Fruit fly (Drosophila melanogaster) whole organism, embryonic: ENCODE measurements around the gene Sgt1.

Experiments used
- Asciz ChIP-seq: fragments of 200-800 bp; sonication (Bioruptor generic); optimal IDR thresholded peaks from 2 replicates; lab custom pipeline; 2017; ENCODE audit warnings: missing biosample characterization, mild to moderate bottlenecking, missing genetic modification characterization, missing genetic modification reagents
- Atf-2 ChIP-seq: fragments of 200-800 bp; sonication (Bioruptor generic); optimal IDR thresholded peaks from 2 replicates; lab custom pipeline; 2016; ENCODE audit warnings: missing biosample characterization, missing genetic modification characterization
- CG1024 ChIP-seq: fragments of 200-800 bp; sonication (Bioruptor generic); IDR thresholded peaks from 2 replicates; pipeline ENCODE4 v1.3.6; 2022; ENCODE audit warnings: missing biosample characterization, missing genetic modification characterization
- CG10543 ChIP-seq: fragments of 200-800 bp; sonication (Bioruptor generic); optimal IDR thresholded peaks from 3 replicates; lab custom pipeline; 2017; ENCODE audit warnings: missing biosample characterization, mild to moderate bottlenecking, missing genetic modification characterization, moderate library complexity
- CG11504 ChIP-seq: fragments of 200-800 bp; sonication (Bioruptor generic); optimal IDR thresholded peaks from 3 replicates; lab custom pipeline; 2019; ENCODE audit warnings: missing biosample characterization, mild to moderate bottlenecking, missing genetic modification characterization, moderate library complexity
- CG1233 ChIP-seq: fragments of 200-800 bp; sonication (Bioruptor generic); optimal IDR thresholded peaks from 4 replicates; lab custom pipeline; 2018; ENCODE audit warnings: missing biosample characterization, mild to moderate bottlenecking, missing genetic modification characterization
- CG12769 ChIP-seq: fragments of 200-800 bp; sonication (Bioruptor generic); optimal IDR thresholded peaks from 2 replicates; lab custom pipeline; 2019; ENCODE audit warnings: missing biosample characterization, mild to moderate bottlenecking, missing genetic modification characterization, moderate library complexity
- CG13287 ChIP-seq: fragments of 200-800 bp; sonication (Bioruptor generic); IDR thresholded peaks from 2 replicates; pipeline ENCODE4 v1.3.6; 2022; ENCODE audit warnings: missing biosample characterization, missing genetic modification characterization; ENCODE audit not compliant: partially characterized antibody
- CG2199 ChIP-seq: fragments of 200-800 bp; sonication (Bioruptor generic); IDR thresholded peaks from 3 replicates; pipeline ENCODE4 v1.3.6; 2022; ENCODE audit warnings: missing biosample characterization, missing genetic modification characterization
- CG2875 ChIP-seq: fragments of 200-800 bp; sonication (Bioruptor generic); optimal IDR thresholded peaks from 2 replicates; lab custom pipeline; 2017; ENCODE audit warnings: missing biosample characterization, mild to moderate bottlenecking, missing genetic modification characterization, missing genetic modification reagents
- CG32532 ChIP-seq: fragments of 200-800 bp; sonication (Bioruptor generic); IDR thresholded peaks from 2 replicates; pipeline ENCODE4 v1.3.6; 2022; ENCODE audit warnings: missing biosample characterization, missing genetic modification characterization
- CG42726 ChIP-seq: fragments of 200-800 bp; sonication (Bioruptor generic); IDR thresholded peaks from 2 replicates; pipeline ENCODE4 v1.3.6; 2022; ENCODE audit warnings: missing biosample characterization, missing genetic modification characterization; ENCODE audit not compliant: partially characterized antibody
- CG6791 ChIP-seq: fragments of 200-800 bp; sonication (Bioruptor generic); IDR thresholded peaks from 3 replicates; pipeline ENCODE4 v1.3.6; 2022; ENCODE audit warnings: missing biosample characterization, missing genetic modification characterization; ENCODE audit not compliant: partially characterized antibody
- CG7928 ChIP-seq: fragments of 200-800 bp; sonication (Bioruptor generic); optimal IDR thresholded peaks from 2 replicates; lab custom pipeline; 2017; ENCODE audit warnings: missing biosample characterization, mild to moderate bottlenecking, missing genetic modification characterization
- CG8290 ChIP-seq, 3 experiments: fragments of 200-800 bp; sonication (Bioruptor generic); optimal IDR thresholded peaks; 2 replicates each; lab custom pipeline; 2016 to 2019; ENCODE audit warnings: missing biosample characterization in 3 of 3, missing genetic modification characterization in 3 of 3, mild to moderate bottlenecking in 2 of 3, moderate library complexity in 1 of 3
- CG8388 ChIP-seq: fragments of 200-800 bp; sonication (Bioruptor generic); optimal IDR thresholded peaks from 2 replicates; lab custom pipeline; 2019; ENCODE audit warnings: missing biosample characterization, mild to moderate bottlenecking, missing genetic modification characterization, moderate library complexity
- CG8765 ChIP-seq: fragments of 200-800 bp; sonication (Bioruptor generic); IDR thresholded peaks from 2 replicates; pipeline ENCODE4 v1.3.6; 2022; ENCODE audit warnings: missing biosample characterization, missing genetic modification characterization
- CG9932 ChIP-seq: fragments of 200-800 bp; sonication (Bioruptor generic); IDR thresholded peaks from 2 replicates; pipeline ENCODE4 v1.3.6; 2022; ENCODE audit warnings: missing biosample characterization, missing genetic modification characterization
- CHES-1-like ChIP-seq: fragments of 200-800 bp; sonication (Bioruptor generic); optimal IDR thresholded peaks from 2 replicates; lab custom pipeline; 2016; ENCODE audit warnings: missing biosample characterization, missing genetic modification characterization
- Dip2 ChIP-seq: fragments of 200-800 bp; sonication (Bioruptor generic); IDR thresholded peaks from 2 replicates; pipeline ENCODE4 v1.3.6; 2022; ENCODE audit warnings: missing biosample characterization, missing genetic modification characterization
- GATAe ChIP-seq: fragments of 200-800 bp; sonication (Bioruptor generic); conservative IDR thresholded peaks from 2 replicates; pipeline ENCODE4 v1.3.6; 2022; ENCODE audit warnings: missing biosample characterization, missing genetic modification characterization
- HLH54F ChIP-seq: fragments of 200-800 bp; sonication (Bioruptor generic); optimal IDR thresholded peaks from 3 replicates; lab custom pipeline; 2016; ENCODE audit warnings: missing biosample characterization, missing genetic modification characterization
- HmgZ ChIP-seq: fragments of 200-800 bp; sonication (Bioruptor generic); optimal IDR thresholded peaks from 2 replicates; lab custom pipeline; 2018; ENCODE audit warnings: missing biosample characterization, mild to moderate bottlenecking, missing genetic modification characterization
- Nf-YB ChIP-seq: fragments of 200-800 bp; sonication (Bioruptor generic); optimal IDR thresholded peaks from 3 replicates; lab custom pipeline; 2019; ENCODE audit warnings: missing biosample characterization, mild to moderate bottlenecking, missing genetic modification characterization, moderate library complexity
- Pdp1 ChIP-seq, 2 experiments: fragments of 200-800 bp; sonication (Bioruptor generic); optimal IDR thresholded peaks; 3 replicates each; lab custom pipeline; 2016; ENCODE audit warnings: missing biosample characterization in 2 of 2, missing genetic modification characterization in 2 of 2, mild to moderate bottlenecking in 1 of 2, moderate library complexity in 1 of 2
- Poxn ChIP-seq: fragments of 200-800 bp; sonication (Bioruptor generic); IDR thresholded peaks from 2 replicates; pipeline ENCODE4 v1.3.6; 2022; ENCODE audit warnings: missing biosample characterization, missing genetic modification characterization
- Sry-δ ChIP-seq: fragments of 200-800 bp; sonication (Bioruptor generic); optimal IDR thresholded peaks from 2 replicates; lab custom pipeline; 2016; ENCODE audit warnings: missing biosample characterization, missing genetic modification characterization
- Trl ChIP-seq, 3 experiments: fragments of >200 bp in 2 of 3; fragments of 200-800 bp in 1 of 3; sonication (Bioruptor generic) in 1 of 3; optimal IDR thresholded peaks; 2 replicates in 1 of 3; 3 replicates in 2 of 3; lab custom pipeline; 2016 to 2017; ENCODE audit warnings: missing biosample characterization in 1 of 3, missing genetic modification characterization in 1 of 3
- al ChIP-seq: fragments of 200-800 bp; sonication (Bioruptor generic); IDR thresholded peaks from 2 replicates; pipeline ENCODE4 v1.3.6; 2022; ENCODE audit warnings: missing biosample characterization, missing genetic modification characterization
- amos ChIP-seq: fragments of 200-800 bp; sonication (Bioruptor generic); IDR thresholded peaks from 2 replicates; pipeline ENCODE4 v1.3.6; 2022; ENCODE audit warnings: missing biosample characterization, missing genetic modification characterization; ENCODE audit not compliant: partially characterized antibody
- aop ChIP-seq: fragments of 200-800 bp; sonication (Bioruptor generic); IDR thresholded peaks from 2 replicates; pipeline ENCODE4 v1.3.6; 2022; ENCODE audit warnings: missing biosample characterization, missing genetic modification characterization
- caup ChIP-seq: fragments of 200-800 bp; sonication (Bioruptor generic); optimal IDR thresholded peaks from 3 replicates; lab custom pipeline; 2017; ENCODE audit warnings: missing biosample characterization, mild to moderate bottlenecking, missing genetic modification characterization, moderate library complexity; ENCODE audit not compliant: severe bottlenecking
- chinmo ChIP-seq: fragments of 200-800 bp; sonication (Bioruptor generic); IDR thresholded peaks from 4 replicates; pipeline ENCODE4 v1.3.6; 2022; ENCODE audit warnings: missing biosample characterization, missing genetic modification characterization; ENCODE audit not compliant: partially characterized antibody
- ci ChIP-seq: fragments of 200-800 bp; sonication (Bioruptor generic); IDR thresholded peaks from 3 replicates; pipeline ENCODE4 v1.3.6; 2022; ENCODE audit warnings: missing biosample characterization, missing genetic modification characterization
- crp ChIP-seq, 2 experiments: fragments of 200-800 bp; sonication (Bioruptor generic); optimal IDR thresholded peaks; 2 replicates in 1 of 2; 3 replicates in 1 of 2; lab custom pipeline; 2017; ENCODE audit warnings: missing biosample characterization in 2 of 2, missing genetic modification characterization in 2 of 2, mild to moderate bottlenecking in 1 of 2, moderate library complexity in 1 of 2
- cwo ChIP-seq: fragments of 200-800 bp; sonication (Bioruptor generic); optimal IDR thresholded peaks from 3 replicates; lab custom pipeline; 2017; ENCODE audit warnings: missing biosample characterization, missing genetic modification characterization, mild to moderate bottlenecking, moderate library complexity, missing genetic modification reagents
- emc ChIP-seq: fragments of 200-800 bp; sonication (Bioruptor generic); optimal IDR thresholded peaks from 2 replicates; lab custom pipeline; 2016; ENCODE audit warnings: missing biosample characterization, missing genetic modification characterization
- exex ChIP-seq: fragments of 200-800 bp; sonication (Bioruptor generic); optimal IDR thresholded peaks from 4 replicates; lab custom pipeline; 2018; ENCODE audit warnings: missing biosample characterization, mild to moderate bottlenecking, missing genetic modification characterization, moderate library complexity
- inv ChIP-seq: fragments of 200-800 bp; sonication (Bioruptor generic); IDR thresholded peaks from 2 replicates; pipeline ENCODE4 v1.3.6; 2022; ENCODE audit warnings: missing biosample characterization, missing genetic modification characterization; ENCODE audit not compliant: partially characterized antibody
- kah ChIP-seq: fragments of 200-800 bp; sonication (Bioruptor generic); optimal IDR thresholded peaks from 2 replicates; lab custom pipeline; 2018; ENCODE audit warnings: missing biosample characterization, mild to moderate bottlenecking, missing genetic modification characterization
- mirr ChIP-seq: fragments of 200-800 bp; sonication (Bioruptor generic); optimal IDR thresholded peaks from 3 replicates; lab custom pipeline; 2018; ENCODE audit warnings: missing biosample characterization, mild to moderate bottlenecking, missing genetic modification characterization
- pan ChIP-seq, 4 experiments: fragments of >200 bp in 3 of 4; fragments of 200-800 bp in 1 of 4; sonication (Bioruptor generic) in 1 of 4; optimal IDR thresholded peaks in 3 of 4; IDR thresholded peaks in 1 of 4; 2 replicates each; pipeline versions ENCODE4 v1.3.6 to Lab custom; 2017 to 2022; ENCODE audit warnings: missing biosample characterization in 2 of 4, missing genetic modification characterization in 2 of 4, mixed read lengths in 1 of 4
- pzg ChIP-seq: fragments of 200-800 bp; sonication (Bioruptor generic); optimal IDR thresholded peaks from 3 replicates; lab custom pipeline; 2018; ENCODE audit warnings: missing biosample characterization, mild to moderate bottlenecking, missing genetic modification characterization, moderate library complexity
- sisA ChIP-seq: fragments of 200-800 bp; sonication (Bioruptor generic); IDR thresholded peaks from 2 replicates; pipeline ENCODE4 v1.3.6; 2022; ENCODE audit warnings: missing biosample characterization, missing genetic modification characterization
- sug ChIP-seq: fragments of 200-800 bp; optimal IDR thresholded peaks from 2 replicates; lab custom pipeline; 2019; ENCODE audit warnings: missing biosample characterization, mild to moderate bottlenecking, missing genetic modification characterization, moderate library complexity
- vvl ChIP-seq: fragments of 200-800 bp; sonication (Bioruptor generic); IDR thresholded peaks from 2 replicates; pipeline ENCODE4 v1.3.6; 2022; ENCODE audit warnings: missing biosample characterization, missing genetic modification characterization

The Sgt1 gene

DNA sequence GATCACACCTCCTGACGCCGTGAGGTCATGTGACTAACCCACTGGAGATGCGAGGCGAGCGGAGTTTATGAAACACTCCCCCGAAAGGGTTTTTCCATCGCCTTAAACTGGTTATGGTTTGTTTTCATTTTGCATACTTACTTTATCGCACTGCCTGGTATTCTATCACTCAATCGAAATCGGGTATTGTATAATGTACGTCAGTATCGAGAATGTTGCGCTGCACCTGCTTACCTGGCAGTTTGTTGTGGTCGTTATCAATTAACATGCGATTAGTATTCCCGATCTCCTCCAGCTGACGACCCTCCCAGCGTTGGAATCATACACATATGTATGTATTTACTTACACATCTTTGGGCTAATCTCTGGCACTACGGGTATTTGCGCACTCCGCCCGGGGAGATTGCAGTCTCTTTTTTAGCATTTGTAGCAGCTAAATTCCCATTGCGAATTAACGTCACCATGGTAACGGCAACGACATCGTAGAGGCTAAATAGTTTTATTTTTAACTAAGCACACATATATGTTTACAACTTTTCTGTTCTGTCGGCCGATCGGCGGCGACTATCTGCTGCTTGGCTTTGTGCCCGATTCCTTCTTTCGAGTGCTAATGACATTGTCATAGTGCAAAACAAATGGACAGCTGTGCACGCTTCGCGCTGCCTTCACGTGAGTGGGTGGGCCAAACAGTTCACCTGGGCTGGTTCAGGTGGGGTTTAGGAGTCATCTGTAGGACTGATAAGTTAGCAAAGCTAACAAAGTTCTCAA, 48.1 kb upstream of the Sgt1 start:
- TF ChIP-seq Poxn (GFP tag; lab: Robert Waterston, UW) (no peak), caup (GFP tag; lab: Kevin White, UChicago) (no peak), ci (GFP tag; lab: Robert Waterston, UW) (0 out of 3 replicates have a peak, but pooled peaks have one; percentile 9), CG8290 (GFP tag; optimal IDR thresholded peaks at IDR 0.05; lab: Kevin White, UChicago) (no peak), CG8290 (tag; optimal IDR thresholded peaks at IDR 0.05; lab: Kevin White, UChicago) (peak in 1 of 2 experiments; percentile 41), Atf-2 (GFP tag; lab: Kevin White, UChicago) (no peak), exex (tag; lab: Kevin White, UChicago) (peak; percentile 47), CG9932 (GFP tag; lab: Robert Waterston, UW) (0 out of 2 replicates have a peak, but pooled peaks have one; percentile 4), mirr (GFP tag; lab: Kevin White, UChicago) (peak; percentile 1), CG42726 (no peak), CG1024 (GFP tag; lab: Robert Waterston, UW) (peak; percentile 27; the same call in 1 of the 2 replicates), vvl (GFP tag; lab: Robert Waterston, UW) (no peak), pzg (no peak), CG2875 (GFP tag; lab: Kevin White, UChicago) (no peak), Trl (optimal IDR thresholded peaks at IDR 0.05; lab: Kevin White, UChicago) (no peak), Trl (GFP tag; optimal IDR thresholded peaks at IDR 0.05; lab: Kevin White, UChicago) (no peak), CG8765 (GFP tag; lab: Robert Waterston, UW) (no peak), CG1233 (GFP tag; lab: Kevin White, UChicago) (peak; percentile 6), Nf-YB (GFP tag; lab: Kevin White, UChicago) (no peak), CG11504 (tag; lab: Kevin White, UChicago) (no peak), sisA (no peak), CHES-1-like (GFP tag; lab: Kevin White, UChicago) (no peak), aop (no peak), Pdp1 (GFP tag; optimal IDR thresholded peaks at IDR 0.05; lab: Kevin White, UChicago) (peak in 1 of 2 experiments; percentile 87), CG10543 (GFP tag; lab: Kevin White, UChicago) (peak; percentile 43), Sry-δ (GFP tag; lab: Kevin White, UChicago) (no peak), sug (peak; percentile 75), HLH54F (GFP tag; lab: Kevin White, UChicago) (no peak), CG7928 (GFP tag; lab: Kevin White, UChicago) (no peak), pan (optimal IDR thresholded peaks at IDR 0.05; lab: Kevin White, UChicago) (no peak), pan (GFP tag; optimal IDR thresholded peaks at IDR 0.05 in 1 of 2, IDR thresholded peaks at IDR 0.05 in 1 of 2) (no peak), CG32532 (GFP tag; lab: Robert Waterston, UW) (peak; percentile 7; the same call in 1 of the 2 replicates), CG13287 (GFP tag; lab: Robert Waterston, UW) (no peak), crp (GFP tag; optimal IDR thresholded peaks at IDR 0.05; lab: Kevin White, UChicago) (no peak), inv (GFP tag; lab: Robert Waterston, UW) (no peak), al (GFP tag; lab: Robert Waterston, UW) (no peak), GATAe (no peak), amos (GFP tag; lab: Robert Waterston, UW) (0 out of 2 replicates have a peak, but pooled peaks have one; percentile 8), kah (GFP tag; lab: Kevin White, UChicago) (no peak), HmgZ (tag; lab: Kevin White, UChicago) (peak; percentile 6), CG12769 (tag; lab: Kevin White, UChicago) (peak; percentile 51), CG2199 (0 out of 3 replicates have a peak, but pooled peaks have one; percentile 16), chinmo (GFP tag; lab: Robert Waterston, UW) (0 out of 4 replicates have a peak, but pooled peaks have one; percentile 58), emc (GFP tag; lab: Kevin White, UChicago) (no peak), cwo (GFP tag; lab: Kevin White, UChicago) (peak; percentile 82), Asciz (no peak), CG6791 (no peak), CG8388 (GFP tag; lab: Kevin White, UChicago) (no peak), Dip2 (no peak)
